Fruit fly (Drosophila melanogaster): Measurements from ENCODE around the gene PH4alphaPV.

- TF ChIP-seq CTCF (optimal IDR thresholded peaks at IDR 0.05) (no peak), CG8478 (optimal IDR thresholded peaks at IDR 0.05) (no peak)
Measured at dm6 chr3R:30628928-30629327, 19.4 kb downstream of the PH4alphaPV start, which contains the start of gene CG2267.

All from S2 (cell line).